Fruit fly (Drosophila melanogaster) whole organism, embryonic: Measurements from ENCODE around the gene Prx4.
A peak's percentile ranks its signal among the peaks of the same experiment; 100 is the strongest.

ENCODE experiments used
- Bgb ChIP-seq: fragments of 200-800 bp; sonication (Bioruptor generic); IDR thresholded peaks from 2 replicates; pipeline ENCODE4 v1.3.6; 2022; ENCODE audit warnings: missing biosample characterization, missing genetic modification characterization; ENCODE audit not compliant: partially characterized antibody
- CG1024 ChIP-seq: fragments of 200-800 bp; sonication (Bioruptor generic); IDR thresholded peaks from 2 replicates; pipeline ENCODE4 v1.3.6; 2022; ENCODE audit warnings: missing biosample characterization, missing genetic modification characterization
- CG12236 ChIP-seq: fragments of 200-800 bp; sonication (Bioruptor generic); optimal IDR thresholded peaks from 2 replicates; lab custom pipeline; 2016; ENCODE audit warnings: missing biosample characterization, missing genetic modification characterization
- CG13287 ChIP-seq: fragments of 200-800 bp; sonication (Bioruptor generic); IDR thresholded peaks from 2 replicates; pipeline ENCODE4 v1.3.6; 2022; ENCODE audit warnings: missing biosample characterization, missing genetic modification characterization; ENCODE audit not compliant: partially characterized antibody
- CG14710 ChIP-seq: fragments of 200-800 bp; sonication (Bioruptor generic); optimal IDR thresholded peaks from 3 replicates; lab custom pipeline; 2019; ENCODE audit warnings: missing biosample characterization, mild to moderate bottlenecking, missing genetic modification characterization, moderate library complexity
- CG15479 ChIP-seq: fragments of 200-800 bp; sonication (Bioruptor generic); optimal IDR thresholded peaks from 3 replicates; lab custom pipeline; 2019; ENCODE audit warnings: missing biosample characterization, mild to moderate bottlenecking, missing genetic modification characterization, moderate library complexity
- CG16815 ChIP-seq: fragments of 200-800 bp; sonication (Bioruptor generic); optimal IDR thresholded peaks from 3 replicates; lab custom pipeline; 2017; ENCODE audit warnings: missing biosample characterization, mild to moderate bottlenecking, missing genetic modification characterization
- CG17568 ChIP-seq: fragments of 200-800 bp; sonication (Bioruptor generic); optimal IDR thresholded peaks from 2 replicates; lab custom pipeline; 2018; ENCODE audit warnings: missing biosample characterization, mild to moderate bottlenecking, missing genetic modification characterization, moderate library complexity
- CG2712 ChIP-seq: fragments of 200-800 bp; optimal IDR thresholded peaks from 3 replicates; lab custom pipeline; 2019; ENCODE audit warnings: missing biosample characterization, mild to moderate bottlenecking, missing genetic modification characterization, moderate library complexity
- CG2875 ChIP-seq: fragments of 200-800 bp; sonication (Bioruptor generic); optimal IDR thresholded peaks from 2 replicates; lab custom pipeline; 2017; ENCODE audit warnings: missing biosample characterization, mild to moderate bottlenecking, missing genetic modification characterization, missing genetic modification reagents
- CG4360 ChIP-seq: fragments of 200-800 bp; sonication (Bioruptor generic); IDR thresholded peaks from 2 replicates; pipeline ENCODE4 v1.3.6; 2022; ENCODE audit warnings: missing biosample characterization, missing genetic modification characterization
- CG4404 ChIP-seq: fragments of 200-800 bp; sonication (Bioruptor generic); IDR thresholded peaks from 2 replicates; pipeline ENCODE4 v1.3.6; 2022; ENCODE audit warnings: missing biosample characterization, missing genetic modification characterization
- CG6254 ChIP-seq: fragments of 200-800 bp; sonication (Bioruptor generic); optimal IDR thresholded peaks from 3 replicates; lab custom pipeline; 2017; ENCODE audit warnings: mild to moderate bottlenecking, missing biosample characterization, missing genetic modification reagents, missing genetic modification characterization
- CG7271 ChIP-seq: fragments of 200-800 bp; sonication (Bioruptor generic); optimal IDR thresholded peaks from 2 replicates; lab custom pipeline; 2018; ENCODE audit warnings: missing biosample characterization, mild to moderate bottlenecking, missing genetic modification characterization, moderate library complexity
- CG7839 ChIP-seq: fragments of 200-800 bp; sonication (Bioruptor generic); optimal IDR thresholded peaks from 3 replicates; lab custom pipeline; 2018; ENCODE audit warnings: missing biosample characterization, mild to moderate bottlenecking, missing genetic modification characterization, moderate library complexity
- CG8944 ChIP-seq: fragments of 200-800 bp; sonication (Bioruptor generic); optimal IDR thresholded peaks from 3 replicates; lab custom pipeline; 2016; ENCODE audit warnings: missing biosample characterization, missing genetic modification characterization
- HmgD ChIP-seq: fragments of 200-800 bp; sonication (Bioruptor generic); optimal IDR thresholded peaks from 3 replicates; lab custom pipeline; 2016; ENCODE audit warnings: missing biosample characterization, missing genetic modification characterization
- HmgZ ChIP-seq: fragments of 200-800 bp; sonication (Bioruptor generic); optimal IDR thresholded peaks from 2 replicates; lab custom pipeline; 2018; ENCODE audit warnings: missing biosample characterization, mild to moderate bottlenecking, missing genetic modification characterization
- Lhr ChIP-seq: fragments of 200-800 bp; sonication (Bioruptor generic); optimal IDR thresholded peaks from 3 replicates; lab custom pipeline; 2017; ENCODE audit warnings: mild to moderate bottlenecking, missing biosample characterization, missing genetic modification reagents, missing genetic modification characterization
- Lim3 ChIP-seq: fragments of 200-800 bp; sonication (Bioruptor generic); IDR thresholded peaks from 2 replicates; pipeline ENCODE4 v1.3.6; 2022; ENCODE audit warnings: missing biosample characterization, missing genetic modification characterization
- MTF-1 ChIP-seq: fragments of 200-800 bp; sonication (Bioruptor generic); optimal IDR thresholded peaks from 2 replicates; lab custom pipeline; 2018; ENCODE audit warnings: missing biosample characterization, mild to moderate bottlenecking, missing genetic modification characterization, borderline replicate concordance
- Med ChIP-seq: fragments of 200-800 bp; sonication (Bioruptor generic); peaks from one replicate; lab custom pipeline; 2016; ENCODE audit warnings: missing biosample characterization, missing genetic modification characterization, mild to moderate bottlenecking, inconsistent platforms, moderate library complexity
- NC2β ChIP-seq: fragments of 200-800 bp; sonication (Bioruptor generic); optimal IDR thresholded peaks from 2 replicates; lab custom pipeline; 2016; ENCODE audit warnings: missing biosample characterization, missing genetic modification characterization
- Nf-YC ChIP-seq: fragments of 200-800 bp; optimal IDR thresholded peaks from 3 replicates; lab custom pipeline; 2019; ENCODE audit warnings: missing biosample characterization, mild to moderate bottlenecking, missing genetic modification characterization, moderate library complexity
- Pdp1 ChIP-seq, 2 experiments: fragments of 200-800 bp; sonication (Bioruptor generic); optimal IDR thresholded peaks; 3 replicates each; lab custom pipeline; 2016; ENCODE audit warnings: missing biosample characterization in 2 of 2, missing genetic modification characterization in 2 of 2, mild to moderate bottlenecking in 1 of 2, moderate library complexity in 1 of 2
- Ptx1 ChIP-seq: fragments of 200-800 bp; sonication (Bioruptor generic); IDR thresholded peaks from 2 replicates; pipeline ENCODE4 v1.3.6; 2022; ENCODE audit warnings: missing biosample characterization, missing genetic modification characterization
- Sox100B ChIP-seq: fragments of 200-800 bp; sonication (Bioruptor generic); optimal IDR thresholded peaks from 3 replicates; lab custom pipeline; 2018; ENCODE audit warnings: missing biosample characterization, mild to moderate bottlenecking, missing genetic modification characterization
- amos ChIP-seq: fragments of 200-800 bp; sonication (Bioruptor generic); IDR thresholded peaks from 2 replicates; pipeline ENCODE4 v1.3.6; 2022; ENCODE audit warnings: missing biosample characterization, missing genetic modification characterization; ENCODE audit not compliant: partially characterized antibody
- aop ChIP-seq: fragments of 200-800 bp; sonication (Bioruptor generic); IDR thresholded peaks from 2 replicates; pipeline ENCODE4 v1.3.6; 2022; ENCODE audit warnings: missing biosample characterization, missing genetic modification characterization
- ase ChIP-seq: fragments of 200-800 bp; sonication (Bioruptor generic); IDR thresholded peaks from 3 replicates; pipeline ENCODE4 v1.3.6; 2022; ENCODE audit warnings: missing biosample characterization, missing genetic modification characterization
- ash1 ChIP-seq: fragments of 200-800 bp; sonication (Bioruptor generic); optimal IDR thresholded peaks from 2 replicates; lab custom pipeline; 2018; ENCODE audit warnings: missing biosample characterization, mild to moderate bottlenecking, missing genetic modification characterization
- bbx ChIP-seq: fragments of 200-800 bp; sonication (Bioruptor generic); IDR thresholded peaks from 2 replicates; pipeline ENCODE4 v1.3.6; 2022; ENCODE audit warnings: missing biosample characterization, missing genetic modification characterization; ENCODE audit not compliant: partially characterized antibody
- cg ChIP-seq: fragments of 200-800 bp; sonication (Bioruptor generic); optimal IDR thresholded peaks from 3 replicates; lab custom pipeline; 2019; ENCODE audit warnings: missing biosample characterization, mild to moderate bottlenecking, missing genetic modification characterization, moderate library complexity
- dmrt99B ChIP-seq: fragments of 200-800 bp; sonication (Bioruptor generic); optimal IDR thresholded peaks from 2 replicates; lab custom pipeline; 2018; ENCODE audit warnings: missing biosample characterization, mild to moderate bottlenecking, missing genetic modification characterization, moderate library complexity
- ems ChIP-seq: fragments of 200-800 bp; sonication (Bioruptor generic); optimal IDR thresholded peaks from 3 replicates; lab custom pipeline; 2016; ENCODE audit warnings: missing biosample characterization, missing genetic modification characterization
- esg ChIP-seq: fragments of 200-800 bp; sonication (Bioruptor generic); conservative IDR thresholded peaks from 2 replicates; pipeline ENCODE4 v1.3.6; 2022; ENCODE audit warnings: missing biosample characterization, missing genetic modification characterization
- fd96Cb ChIP-seq: fragments of 200-800 bp; sonication (Bioruptor generic); optimal IDR thresholded peaks from 2 replicates; lab custom pipeline; 2018; ENCODE audit warnings: missing biosample characterization, mild to moderate bottlenecking, missing genetic modification characterization, moderate library complexity
- grn ChIP-seq: fragments of 200-800 bp; sonication (Bioruptor generic); optimal IDR thresholded peaks from 3 replicates; lab custom pipeline; 2017; ENCODE audit warnings: missing biosample characterization, missing genetic modification characterization
- jumu ChIP-seq: fragments of 200-800 bp; sonication (Bioruptor generic); optimal IDR thresholded peaks from 3 replicates; lab custom pipeline; 2016; ENCODE audit warnings: missing biosample characterization, missing genetic modification characterization
- kah ChIP-seq: fragments of 200-800 bp; sonication (Bioruptor generic); optimal IDR thresholded peaks from 2 replicates; lab custom pipeline; 2018; ENCODE audit warnings: missing biosample characterization, mild to moderate bottlenecking, missing genetic modification characterization
- lmd ChIP-seq: fragments of 200-800 bp; sonication (Bioruptor generic); IDR thresholded peaks from 2 replicates; pipeline ENCODE4 v1.3.6; 2022; ENCODE audit warnings: missing biosample characterization, missing genetic modification characterization
- pzg ChIP-seq: fragments of 200-800 bp; sonication (Bioruptor generic); optimal IDR thresholded peaks from 3 replicates; lab custom pipeline; 2018; ENCODE audit warnings: missing biosample characterization, mild to moderate bottlenecking, missing genetic modification characterization, moderate library complexity
- sima ChIP-seq: fragments of 200-800 bp; sonication (Bioruptor generic); optimal IDR thresholded peaks from 2 replicates; lab custom pipeline; 2016; ENCODE audit warnings: missing biosample characterization, missing genetic modification characterization
- stwl ChIP-seq: fragments of 200-800 bp; sonication (Bioruptor generic); optimal IDR thresholded peaks from 3 replicates; lab custom pipeline; 2018; ENCODE audit warnings: missing biosample characterization, mild to moderate bottlenecking, missing genetic modification characterization, moderate library complexity
- tio ChIP-seq: fragments of 200-800 bp; sonication (Bioruptor generic); optimal IDR thresholded peaks from 2 replicates; lab custom pipeline; 2017; ENCODE audit warnings: missing biosample characterization, missing genetic modification characterization, inconsistent platforms

The Prx4 gene

DNA sequence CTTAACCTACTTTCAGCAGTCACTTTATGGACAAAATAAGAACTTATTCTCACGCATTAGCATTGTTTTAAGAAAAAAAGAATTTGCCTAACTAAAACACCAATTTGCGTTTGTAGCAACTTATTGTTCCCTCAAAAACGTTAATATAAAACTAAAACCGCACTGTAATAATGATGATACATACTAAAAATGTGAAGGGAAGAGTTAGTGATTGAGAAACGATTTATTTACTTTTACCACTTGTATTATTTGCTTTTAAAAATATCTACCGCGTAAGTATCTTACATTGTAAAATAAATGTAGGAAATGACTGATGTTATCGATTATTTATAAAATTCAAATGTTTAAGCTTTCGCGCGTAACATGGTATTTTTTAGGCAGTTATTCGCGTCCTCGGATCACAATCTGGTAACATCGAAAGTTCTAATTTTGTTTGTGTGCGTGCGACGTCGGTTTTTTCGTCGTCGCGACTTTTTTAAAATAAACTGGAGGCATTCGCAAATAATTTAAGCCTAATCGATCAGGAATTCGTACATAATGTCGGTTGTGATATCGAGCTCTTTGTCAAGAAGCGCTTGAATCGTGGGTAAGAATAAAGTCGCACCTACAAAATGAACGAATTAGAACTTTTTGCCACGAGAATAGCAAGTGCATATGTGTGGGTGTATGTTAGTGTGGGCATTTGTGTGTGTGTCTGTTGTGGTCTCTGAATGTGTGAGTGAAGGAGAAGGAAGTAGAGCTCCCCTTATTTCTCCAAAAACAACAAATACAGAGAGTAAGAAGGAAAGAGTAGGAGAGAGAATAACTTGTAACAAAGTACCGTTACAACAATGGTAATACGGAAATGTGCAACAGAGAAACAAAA lies 7.1 kb upstream of the Prx4 start, which contains the start of gene CG2162 (continued):
- peak; percentile 41 for TF ChIP-seq bbx (GFP tag; lab: Robert Waterston, UW)
- peak; percentile 48 for TF ChIP-seq amos
- TF ChIP-seq kah, result no peak
- peak; percentile 35 for TF ChIP-seq HmgZ (tag; lab: Kevin White, UChicago)
- peak; percentile 41 for TF ChIP-seq Nf-YC (tag; lab: Kevin White, UChicago)
- TF ChIP-seq CG6254, result no peak
- TF ChIP-seq Med, result peak; percentile 56
- TF ChIP-seq Bgb, result peak; percentile 59
- no peak for TF ChIP-seq CG12236 (GFP tag; lab: Kevin White, UChicago)
- no peak for TF ChIP-seq grn (GFP tag; lab: Kevin White, UChicago)
- TF ChIP-seq lmd (GFP tag; lab: Robert Waterston, UW), result no peak
- no peak for TF ChIP-seq ems (GFP tag; lab: Kevin White, UChicago)
- peak; percentile 50 for TF ChIP-seq stwl
- TF ChIP-seq CG15479 (GFP tag; lab: Kevin White, UChicago), result no peak
- no peak for TF ChIP-seq ash1 (GFP tag; lab: Kevin White, UChicago)
- TF ChIP-seq, all 482 proteins: peak for 53

DNA sequence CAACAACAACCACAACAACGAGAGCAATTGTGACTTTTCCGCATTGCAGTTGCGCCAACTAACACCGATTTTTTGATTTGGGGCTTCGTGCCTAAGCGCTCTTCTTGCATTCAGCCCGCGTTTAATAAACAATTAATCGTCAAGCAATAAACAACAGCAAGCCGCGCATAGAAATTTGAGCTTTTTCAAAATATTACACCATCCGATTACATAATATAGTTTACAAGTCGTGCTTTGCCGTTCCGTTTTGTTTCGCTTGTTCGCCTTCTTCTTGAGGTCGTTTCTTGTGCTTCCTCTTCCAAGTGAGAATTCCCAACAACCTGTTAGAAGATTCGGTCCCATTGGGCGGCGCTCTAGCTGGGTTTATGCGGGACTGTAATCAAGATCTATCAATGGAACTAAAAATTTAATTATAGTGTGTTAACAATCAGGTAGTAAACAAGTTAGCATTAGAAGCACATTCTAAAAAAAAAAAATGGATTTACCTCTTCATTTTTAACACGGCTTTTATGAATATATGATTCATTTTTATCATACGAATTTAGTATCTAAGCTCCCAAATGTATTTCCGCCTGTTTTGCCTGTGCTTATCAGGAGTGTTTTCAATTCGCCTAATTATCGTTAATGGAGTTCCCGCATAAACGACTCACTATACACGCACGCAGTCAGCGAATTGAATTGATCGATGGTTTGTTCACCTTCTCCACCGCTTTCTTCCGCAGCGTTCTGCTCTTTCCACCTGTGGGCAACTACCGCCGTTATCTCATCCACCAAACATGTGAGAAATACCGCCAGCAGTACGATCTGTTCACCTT lies 6.2 kb upstream of the Prx4 start:
- TF ChIP-seq esg (GFP tag; lab: Robert Waterston, UW), result peak; percentile 71
- peak; percentile 4 for TF ChIP-seq NC2β (GFP tag; lab: Kevin White, UChicago)
- TF ChIP-seq CG13287 (GFP tag; lab: Robert Waterston, UW), result peak; percentile 11; the same call in 1 of the 2 replicates
- no peak for TF ChIP-seq pzg (GFP tag; lab: Kevin White, UChicago)
- TF ChIP-seq Lhr (GFP tag; lab: Kevin White, UChicago), result peak; percentile 64
- TF ChIP-seq Lim3, result 0 out of 2 replicates have a peak, but pooled peaks have one; percentile 8
- peak; percentile 68 for TF ChIP-seq CG16815 (GFP tag; lab: Kevin White, UChicago)
- TF ChIP-seq cg (GFP tag; lab: Kevin White, UChicago), result peak; percentile 21
- TF ChIP-seq Sox100B (GFP tag; lab: Kevin White, UChicago), result peak; percentile 88
- peak; percentile 63 for TF ChIP-seq sima (GFP tag; lab: Kevin White, UChicago)
- TF ChIP-seq ase, result peak; percentile 55; the same call in 1 of the 3 replicates
- peak; percentile 44; the same call in 1 of the 2 replicates for TF ChIP-seq CG1024
- TF ChIP-seq CG2875 (GFP tag; lab: Kevin White, UChicago), result peak; percentile 72
- peak; percentile 56; the same call in 1 of the 2 replicates for TF ChIP-seq aop
- peak; percentile 61 for TF ChIP-seq MTF-1 (GFP tag; lab: Kevin White, UChicago)
- peak; percentile 91 for TF ChIP-seq CG14710 (tag; lab: Kevin White, UChicago)
- TF ChIP-seq CG8944, result peak; percentile 33
- peak; percentile 76 for TF ChIP-seq CG17568
- TF ChIP-seq fd96Cb, result peak; percentile 81
- no peak for TF ChIP-seq CG4360 (GFP tag; lab: Robert Waterston, UW)
- TF ChIP-seq dmrt99B (tag; lab: Kevin White, UChicago), result peak; percentile 87
- peak; percentile 48 for TF ChIP-seq CG12236 (GFP tag; lab: Kevin White, UChicago)
- peak; percentile 69 for TF ChIP-seq Ptx1 (GFP tag; lab: Robert Waterston, UW)
- peak; percentile 81 for TF ChIP-seq tio (GFP tag; lab: Kevin White, UChicago)
- TF ChIP-seq Pdp1 (GFP tag; optimal IDR thresholded peaks at IDR 0.05; lab: Kevin White, UChicago), result peak; percentile 73 to 98
- TF ChIP-seq jumu (GFP tag; lab: Kevin White, UChicago), result peak; percentile 50
- peak; percentile 82 for TF ChIP-seq Nf-YC (tag; lab: Kevin White, UChicago)
- peak; percentile 66 for TF ChIP-seq CG7271
- TF ChIP-seq CG7839, result peak; percentile 91
- peak; percentile 88 for TF ChIP-seq CG2712 (tag; lab: Kevin White, UChicago)
- no peak for TF ChIP-seq HmgD (GFP tag; lab: Kevin White, UChicago)
- peak; percentile 70 for TF ChIP-seq CG4404 (GFP tag; lab: Robert Waterston, UW)
